Worm (Caenorhabditis elegans) whole organism, L3 larva: ENCODE data around the gene aat-8.

Experiments
- aly-2 ChIP-seq: fragments of 150-350 bp; optimal IDR thresholded peaks from 2 replicates; lab custom pipeline; 2014; ENCODE audit warnings: missing biosample characterization, missing genetic modification characterization
- ama-1 ChIP-seq: fragments of 150-350 bp; optimal IDR thresholded peaks from 2 replicates; lab custom pipeline; 2018
- ceh-82 ChIP-seq: fragments of 150-350 bp; optimal IDR thresholded peaks from 2 replicates; lab custom pipeline; 2014; ENCODE audit warnings: missing biosample characterization, missing genetic modification characterization
- fkh-10 ChIP-seq: sonication (generic microtip); optimal IDR thresholded peaks from 2 replicates; lab custom pipeline; 2017; ENCODE audit warnings: missing biosample characterization, missing genetic modification reagents, missing genetic modification characterization
- mdl-1 ChIP-seq: fragments of 150-350 bp; optimal IDR thresholded peaks from 2 replicates; lab custom pipeline; 2014; ENCODE audit warnings: missing biosample characterization, missing genetic modification characterization
- nhr-12 ChIP-seq: fragments of 150-350 bp; optimal IDR thresholded peaks from 2 replicates; lab custom pipeline; 2014; ENCODE audit warnings: missing biosample characterization, missing genetic modification characterization
- snpc-4 ChIP-seq: fragments of 150-350 bp; optimal IDR thresholded peaks from 2 replicates; lab custom pipeline; 2014; ENCODE audit warnings: missing biosample characterization, missing genetic modification characterization
- tbx-2 ChIP-seq: sonication (generic microtip); optimal IDR thresholded peaks from 2 replicates; lab custom pipeline; 2016; ENCODE audit warnings: mild to moderate bottlenecking, missing genetic modification characterization, missing compliant biosample characterization
- unc-39 ChIP-seq: sonication (generic microtip); optimal IDR thresholded peaks from 4 replicates; lab custom pipeline; 2017; ENCODE audit warnings: missing biosample characterization, missing genetic modification characterization
- unc-62 ChIP-seq: fragments of 150-350 bp; sonication (generic microtip); optimal IDR thresholded peaks from 4 replicates; lab custom pipeline; 2014; ENCODE audit warnings: missing biosample characterization, missing genetic modification reagents, missing genetic modification characterization
- ztf-11 ChIP-seq: fragments of 150-350 bp; optimal IDR thresholded peaks from 2 replicates; lab custom pipeline; 2014; ENCODE audit warnings: missing biosample characterization, missing genetic modification characterization

DNA sequence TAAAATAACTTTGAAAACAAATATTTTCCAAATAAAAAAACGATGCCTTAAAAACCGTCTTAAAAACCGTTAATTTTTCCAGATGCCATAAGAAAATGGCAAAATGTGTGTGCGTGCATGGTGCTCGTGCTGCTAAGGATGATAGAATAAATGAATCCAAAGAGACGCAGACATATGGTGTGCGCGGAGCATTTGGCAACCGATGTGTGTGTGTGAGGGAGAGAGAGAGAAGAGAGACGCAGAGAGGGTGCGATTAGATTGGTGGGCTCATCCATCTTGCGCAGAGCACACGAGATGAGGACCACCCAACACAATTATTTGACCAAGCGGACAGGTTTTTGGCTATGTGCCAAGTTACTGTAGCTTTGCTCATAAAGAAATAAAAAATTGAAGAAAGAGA, 40.1 kb downstream of the aat-8 start:
- no peak for TF ChIP-seq aly-2 (tag; lab: Kevin White, UChicago)
- TF ChIP-seq fkh-10 (GFP tag; lab: Kevin White, UChicago), result no peak
- no peak for TF ChIP-seq unc-62 (GFP tag; lab: Kevin White, UChicago)
- no peak for TF ChIP-seq ztf-11 (tag; lab: Kevin White, UChicago)
- no peak for TF ChIP-seq tbx-2 (tag; lab: Kevin White, UChicago)
- TF ChIP-seq nhr-12 (tag; lab: Kevin White, UChicago), result no peak
- no peak for TF ChIP-seq mdl-1 (tag; lab: Kevin White, UChicago)
- TF ChIP-seq unc-39 (tag; lab: Kevin White, UChicago), result no peak
- no peak for TF ChIP-seq ama-1
- TF ChIP-seq snpc-4 (tag; lab: Kevin White, UChicago), result no peak
- no peak for TF ChIP-seq ceh-82 (tag; lab: Kevin White, UChicago)
